Worm (Caenorhabditis elegans): ENCODE results near the gene dcaf-13.

dcaf-13 gene

ce11 chrII:4376295-4377172, 48.2 kb downstream of the dcaf-13 start, which contains the start of gene ntl-2 (continued):
- TF ChIP-seq R02D3.7 (tag; optimal IDR thresholded peaks at IDR 0.05) (no peak), ama-1 (optimal IDR thresholded peaks at IDR 0.05) (peak; percentile 10), unc-62 (GFP tag; optimal IDR thresholded peaks at IDR 0.05 in 1 of 2) (peak in 1 of 2 experiments; percentile 96), unc-62 (tag; optimal IDR thresholded peaks at IDR 0.05) (no peak), mxl-3 (GFP tag; optimal IDR thresholded peaks at IDR 0.05) (peak; percentile 96), hmg-1.1 (GFP tag; IDR thresholded peaks at IDR 0.05) (peak; percentile 93), F10B5.3 (tag; optimal IDR thresholded peaks at IDR 0.05) (peak; percentile 1), vab-7 (GFP tag; IDR thresholded peaks at IDR 0.05) (peak; percentile 74), nhr-41 (GFP tag; IDR thresholded peaks at IDR 0.05) (peak; percentile 76; the same call in 1 of the 2 replicates), lsy-2 (tag; optimal IDR thresholded peaks at IDR 0.05) (peak; percentile 98 to 99), lin-15B (tag; optimal IDR thresholded peaks at IDR 0.05) (peak; percentile 75), unc-39 (tag; optimal IDR thresholded peaks at IDR 0.05) (no peak), hlh-11 (tag; optimal IDR thresholded peaks at IDR 0.05) (peak; percentile 99), zip-11 (GFP tag; IDR thresholded peaks at IDR 0.05) (no peak), ZK546.5 (tag; optimal IDR thresholded peaks at IDR 0.05) (peak; percentile 32 to 96), daf-12 (tag; optimal IDR thresholded peaks at IDR 0.05) (no peak), unc-130 (GFP tag; optimal IDR thresholded peaks at IDR 0.05) (no peak), nhr-48 (tag; optimal IDR thresholded peaks at IDR 0.05) (peak; percentile 77), F26F4.8 (GFP tag; conservative IDR thresholded peaks at IDR 0.05) (no peak), Y48G9A.11 (GFP tag; IDR thresholded peaks at IDR 0.05) (no peak), Y75B8A.6 (GFP tag; IDR thresholded peaks at IDR 0.05) (no peak), ztf-11 (tag; optimal IDR thresholded peaks at IDR 0.05) (no peak), daf-16 (GFP tag; optimal IDR thresholded peaks at IDR 0.05) (peak in 1 of 2 experiments; percentile 81), daf-16 (tag; optimal IDR thresholded peaks at IDR 0.05) (peak; percentile 88), arid-1 (GFP tag; conservative IDR thresholded peaks at IDR 0.05) (peak; percentile 86), nhr-102 (tag; optimal IDR thresholded peaks at IDR 0.05) (peak; percentile 79), zip-2 (tag; optimal IDR thresholded peaks at IDR 0.05) (no peak), dve-1 (tag; optimal IDR thresholded peaks at IDR 0.05; ENCODE audit: insufficient read depth) (peak; percentile 97), spr-3 (GFP tag; optimal IDR thresholded peaks at IDR 0.05) (peak; percentile 90), nhr-77 (tag; optimal IDR thresholded peaks at IDR 0.05) (peak; percentile 93), ceh-28 (tag; optimal IDR thresholded peaks at IDR 0.05) (peak; percentile 71), zfp-3 (GFP tag; conservative IDR thresholded peaks at IDR 0.05) (peak; percentile 50; the same call in 1 of the 2 replicates), ceh-62 (tag; optimal IDR thresholded peaks at IDR 0.05) (no peak), lin-39 (tag; optimal IDR thresholded peaks at IDR 0.05) (no peak), zfp-2 (tag; optimal IDR thresholded peaks at IDR 0.05) (peak; percentile 76), nhr-28 (tag; optimal IDR thresholded peaks at IDR 0.05) (peak; percentile 83), Y5F2A.4 (GFP tag; optimal IDR thresholded peaks at IDR 0.05) (peak; percentile 79)

- TF ChIP-seq snpc-1.2 (GFP tag; IDR thresholded peaks at IDR 0.05) (no peak), pqm-1 (tag; optimal IDR thresholded peaks at IDR 0.05) (no peak), spr-3 (GFP tag; optimal IDR thresholded peaks at IDR 0.05) (no peak), hmg-1.1 (GFP tag; IDR thresholded peaks at IDR 0.05) (no peak), nhr-25 (tag; optimal IDR thresholded peaks at IDR 0.05; ENCODE audit: borderline replicate concordance, insufficient read depth) (no peak), D1046.2 (GFP tag; IDR thresholded peaks at IDR 0.05) (0 out of 2 replicates have a peak, but pooled peaks have one; percentile 29), T20F7.1 (GFP tag; optimal IDR thresholded peaks at IDR 0.05) (no peak), ceh-32 (tag; optimal IDR thresholded peaks at IDR 0.05; ENCODE audit: poor library complexity) (no peak)
These were observed 49.8 kb downstream of the dcaf-13 start for ce11 chrII:4374885-4375284.
